Worm (Caenorhabditis elegans): Measurements from ENCODE around the gene F21D5.7.

ce11 chrIV:8769539-8769938 lies 26.0 kb upstream of the F21D5.7 start, which contains the start of gene F20C5.5:
- TF ChIP-seq ama-1 (optimal IDR thresholded peaks at IDR 0.05), result no peak
- TF ChIP-seq ceh-36 (tag; optimal IDR thresholded peaks at IDR 0.05), result no peak
- TF ChIP-seq tbx-11 (GFP tag; IDR thresholded peaks at IDR 0.05), result no peak

Data from whole organism, early embryonic.